Worm (Caenorhabditis elegans) whole organism, young adult: ENCODE data around the gene Y32G9A.5.

Source experiments
- B0019.2 ChIP-seq: fragments of 200-800 bp; sonication (Bioruptor generic); conservative IDR thresholded peaks from 2 replicates; pipeline ENCODE4 v1.3.6; 2022; ENCODE audit warnings: missing genetic modification reagents, missing genetic modification characterization, missing compliant biosample characterization
- C06A6.2 ChIP-seq: fragments of 200-800 bp; sonication (Bioruptor generic); conservative IDR thresholded peaks from 2 replicates; pipeline ENCODE4 v1.3.6; 2022; ENCODE audit warnings: missing genetic modification characterization, missing compliant biosample characterization
- F37B4.10 ChIP-seq: fragments of 200-800 bp; sonication (Bioruptor generic); IDR thresholded peaks from 2 replicates; pipeline ENCODE4 v1.3.6; 2022; ENCODE audit warnings: missing genetic modification characterization, missing compliant biosample characterization
- K12H6.12 ChIP-seq: fragments of 200-800 bp; sonication (Bioruptor generic); optimal IDR thresholded peaks from 2 replicates; lab custom pipeline; 2018; ENCODE audit warnings: mild to moderate bottlenecking, missing genetic modification characterization, missing compliant biosample characterization
- T07F8.4 ChIP-seq: sonication (generic microtip); optimal IDR thresholded peaks from 2 replicates; lab custom pipeline; 2016; ENCODE audit warnings: mild to moderate bottlenecking, missing genetic modification characterization, moderate library complexity, missing compliant biosample characterization
- T26A5.8 ChIP-seq: sonication (generic microtip); optimal IDR thresholded peaks from 2 replicates; lab custom pipeline; 2016; ENCODE audit warnings: missing genetic modification characterization, missing compliant biosample characterization
- Y53F4B.3 ChIP-seq: fragments of 200-800 bp; sonication (Bioruptor generic); IDR thresholded peaks from 2 replicates; pipeline ENCODE4 v1.3.6; 2022; ENCODE audit warnings: missing genetic modification reagents, missing genetic modification characterization, missing compliant biosample characterization
- Y53G8AR.9 ChIP-seq: fragments of 200-800 bp; sonication (Bioruptor generic); conservative IDR thresholded peaks from 2 replicates; pipeline ENCODE4 v1.3.6; 2022; ENCODE audit warnings: missing genetic modification reagents, missing genetic modification characterization, missing compliant biosample characterization
- Y67H2A.10 ChIP-seq: fragments of 200-800 bp; sonication (Bioruptor generic); conservative IDR thresholded peaks from 2 replicates; pipeline ENCODE4 v1.3.6; 2022; ENCODE audit warnings: missing genetic modification reagents, missing genetic modification characterization, missing compliant biosample characterization
- athp-1 ChIP-seq: sonication (generic microtip); optimal IDR thresholded peaks from 2 replicates; lab custom pipeline; 2017; ENCODE audit warnings: mild to moderate bottlenecking, missing genetic modification characterization, missing compliant biosample characterization
- attf-5 ChIP-seq: fragments of 200-800 bp; sonication (Bioruptor generic); optimal IDR thresholded peaks from 2 replicates; lab custom pipeline; 2018; ENCODE audit warnings: mild to moderate bottlenecking, missing genetic modification characterization, missing compliant biosample characterization
- ccch-3 ChIP-seq: fragments of 200-800 bp; sonication (Bioruptor generic); optimal IDR thresholded peaks from 2 replicates; lab custom pipeline; 2018; ENCODE audit warnings: mild to moderate bottlenecking, missing genetic modification characterization, missing compliant biosample characterization
- cebp-2 ChIP-seq: fragments of 200-800 bp; sonication (Bioruptor generic); IDR thresholded peaks from 2 replicates; pipeline ENCODE4 v1.3.6; 2022; ENCODE audit warnings: missing genetic modification characterization, missing compliant biosample characterization
- ceh-27 ChIP-seq: fragments of 200-800 bp; sonication (Bioruptor generic); optimal IDR thresholded peaks from 2 replicates; lab custom pipeline; 2018; ENCODE audit warnings: mild to moderate bottlenecking, missing genetic modification characterization, moderate library complexity, missing compliant biosample characterization
- ceh-79 ChIP-seq: sonication (generic microtip); optimal IDR thresholded peaks from 2 replicates; lab custom pipeline; 2017; ENCODE audit warnings: mild to moderate bottlenecking, missing genetic modification characterization, missing compliant biosample characterization
- egrh-3 ChIP-seq: fragments of 200-800 bp; sonication (Bioruptor generic); IDR thresholded peaks from 2 replicates; pipeline ENCODE4 v1.3.6; 2022; ENCODE audit warnings: missing genetic modification reagents, missing genetic modification characterization, missing compliant biosample characterization
- ekl-4 ChIP-seq: fragments of 200-800 bp; sonication (Bioruptor generic); IDR thresholded peaks from 2 replicates; pipeline ENCODE4 v1.3.6; 2022; ENCODE audit warnings: missing genetic modification reagents, missing genetic modification characterization, missing compliant biosample characterization
- gei-17 ChIP-seq: fragments of 200-800 bp; sonication (Bioruptor generic); optimal IDR thresholded peaks from 2 replicates; lab custom pipeline; 2018; ENCODE audit warnings: mild to moderate bottlenecking, missing genetic modification characterization, missing compliant biosample characterization
- him-1 ChIP-seq: sonication (generic microtip); optimal IDR thresholded peaks from 2 replicates; lab custom pipeline; 2016; ENCODE audit warnings: missing genotype, missing genetic modification reagents, missing genetic modification characterization, missing compliant biosample characterization
- hmg-1.2 ChIP-seq: fragments of 200-800 bp; sonication (Bioruptor generic); IDR thresholded peaks from 2 replicates; pipeline ENCODE4 v1.3.6; 2022; ENCODE audit warnings: missing genetic modification reagents, missing genetic modification characterization, missing compliant biosample characterization
- lag-1 ChIP-seq: fragments of 200-800 bp; sonication (Bioruptor generic); IDR thresholded peaks from 2 replicates; pipeline ENCODE4 v1.3.6; 2022; ENCODE audit warnings: missing genetic modification reagents, missing genetic modification characterization, missing compliant biosample characterization
- lin-35 ChIP-seq, 3 experiments: fragments of 150-350 bp in 2 of 3; sonication (generic microtip) in 1 of 3; optimal IDR thresholded peaks; 2 replicates each; lab custom pipeline; 2014 to 2018; ENCODE audit warnings: missing biosample characterization in 3 of 3, missing genetic modification characterization in 3 of 3, missing genetic modification reagents in 3 of 3
- lsl-1 ChIP-seq: fragments of 200-800 bp; sonication (Bioruptor generic); optimal IDR thresholded peaks from 2 replicates; lab custom pipeline; 2018; ENCODE audit warnings: mild to moderate bottlenecking, missing genetic modification characterization, moderate library complexity, missing compliant biosample characterization
- lsy-27 ChIP-seq: sonication (generic microtip); optimal IDR thresholded peaks from 2 replicates; lab custom pipeline; 2017; ENCODE audit warnings: missing genetic modification characterization, mild to moderate bottlenecking, missing compliant biosample characterization, antibody characterized with exemption, missing genotype, borderline replicate concordance; ENCODE audit not compliant: insufficient read depth
- madf-3 ChIP-seq: fragments of 200-800 bp; sonication (Bioruptor generic); IDR thresholded peaks from 2 replicates; pipeline ENCODE4 v1.3.6; 2022; ENCODE audit warnings: missing genetic modification reagents, missing genetic modification characterization, missing compliant biosample characterization
- mel-28 ChIP-seq: sonication (generic microtip); optimal IDR thresholded peaks from 2 replicates; lab custom pipeline; 2016; ENCODE audit warnings: borderline replicate concordance, mild to moderate bottlenecking, missing genetic modification characterization, missing compliant biosample characterization
- nfyb-1 ChIP-seq: fragments of 200-800 bp; sonication (Bioruptor generic); IDR thresholded peaks from 2 replicates; pipeline ENCODE4 v1.3.6; 2022; ENCODE audit warnings: missing genetic modification reagents, missing genetic modification characterization, missing compliant biosample characterization
- nhr-120 ChIP-seq: fragments of 200-800 bp; sonication (Bioruptor generic); IDR thresholded peaks from 2 replicates; pipeline ENCODE4 v1.3.6; 2022; ENCODE audit warnings: missing genetic modification characterization, missing compliant biosample characterization
- nhr-27 ChIP-seq: fragments of 200-800 bp; sonication (Bioruptor generic); optimal IDR thresholded peaks from 2 replicates; lab custom pipeline; 2018; ENCODE audit warnings: mild to moderate bottlenecking, missing genetic modification characterization, moderate library complexity, missing compliant biosample characterization
- nhr-80 ChIP-seq: sonication (generic microtip); optimal IDR thresholded peaks from 2 replicates; lab custom pipeline; 2016; ENCODE audit warnings: missing genetic modification characterization, missing compliant biosample characterization
- pbrm-1 ChIP-seq: fragments of 200-800 bp; sonication (Bioruptor generic); IDR thresholded peaks from 2 replicates; pipeline ENCODE4 v1.3.6; 2022; ENCODE audit warnings: missing genetic modification reagents, missing genetic modification characterization, missing compliant biosample characterization
- rcor-1 ChIP-seq: fragments of 200-800 bp; sonication (Bioruptor generic); IDR thresholded peaks from 2 replicates; pipeline ENCODE4 v1.3.6; 2022; ENCODE audit warnings: missing genetic modification reagents, missing genetic modification characterization, missing compliant biosample characterization
- sdz-38 ChIP-seq: sonication (generic microtip); optimal IDR thresholded peaks from 2 replicates; lab custom pipeline; 2016; ENCODE audit warnings: missing genotype, missing genetic modification characterization, missing compliant biosample characterization
- unc-62 ChIP-seq: fragments of 150-350 bp; optimal IDR thresholded peaks from 2 replicates; lab custom pipeline; 2014; ENCODE audit warnings: missing biosample characterization, missing genetic modification reagents, missing genetic modification characterization
- ztf-6 ChIP-seq: fragments of 200-800 bp; sonication (Bioruptor generic); IDR thresholded peaks from 2 replicates; pipeline ENCODE4 v1.3.6; 2022; ENCODE audit warnings: missing genetic modification reagents, missing genetic modification characterization, missing compliant biosample characterization

Y32G9A.5 gene

DNA sequence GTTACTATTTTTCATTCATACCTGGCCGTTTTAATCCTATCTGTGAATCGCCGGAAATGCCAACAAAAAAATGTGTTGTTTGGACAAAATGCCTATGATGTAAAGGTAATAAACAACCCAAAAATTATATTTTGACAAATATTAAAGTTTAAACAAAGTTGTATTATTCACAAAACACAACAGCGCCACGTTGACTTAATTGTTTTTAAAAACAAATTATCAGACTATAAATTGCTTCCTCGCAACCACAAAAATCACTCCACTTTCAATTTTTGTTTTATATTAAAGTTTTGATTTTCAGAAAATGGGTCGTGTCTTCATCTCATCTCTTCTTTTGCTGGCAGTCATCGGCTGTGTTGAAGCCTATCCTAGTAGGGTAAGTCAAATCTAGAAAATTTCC lies at the start of gene Y32G9A.5:
Y32G9A.5 (plus strand) TSS at position 301 of the 400 bp plus-strand sequence.
- no peak for TF ChIP-seq ceh-27 (GFP tag; lab: Kevin White, UChicago)
- no peak for TF ChIP-seq madf-3 (GFP tag; lab: Robert Waterston, UW)
- no peak for TF ChIP-seq cebp-2 (GFP tag; lab: Robert Waterston, UW)
- TF ChIP-seq rcor-1 (GFP tag; lab: Robert Waterston, UW): no peak
- no peak for TF ChIP-seq nhr-27
- TF ChIP-seq hmg-1.2 (GFP tag; lab: Robert Waterston, UW): no peak
- TF ChIP-seq pbrm-1: no peak
- no peak for TF ChIP-seq C06A6.2
- TF ChIP-seq unc-62: no peak
- no peak for TF ChIP-seq T07F8.4
- no peak for TF ChIP-seq ceh-79 (tag; lab: Kevin White, UChicago)
- no peak for TF ChIP-seq lin-35 (GFP tag; optimal IDR thresholded peaks at IDR 0.05; lab: Kevin White, UChicago)
- no peak for TF ChIP-seq egrh-3 (GFP tag; lab: Robert Waterston, UW)
- TF ChIP-seq lag-1 (GFP tag; lab: Robert Waterston, UW): no peak

DNA sequence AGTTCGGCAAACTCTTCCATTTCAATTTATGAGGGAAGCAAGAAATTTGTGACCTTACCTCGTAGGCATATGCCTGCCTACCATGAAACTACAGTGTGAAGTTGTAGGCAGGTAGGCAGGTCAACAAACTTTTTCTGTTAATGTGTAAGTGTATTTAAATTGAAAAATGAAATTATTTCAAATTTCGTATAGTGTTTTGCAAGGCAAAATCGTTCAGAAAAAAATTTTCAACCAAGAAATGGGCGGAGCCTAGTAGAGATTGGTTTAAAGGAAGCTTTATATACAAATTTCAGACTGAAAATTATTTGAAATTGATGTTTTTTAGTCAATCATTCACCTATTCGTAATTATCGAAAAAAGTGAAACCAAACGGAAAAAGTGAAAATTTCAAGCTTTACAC lies 49.6 kb upstream of the Y32G9A.5 start:
- TF ChIP-seq Y67H2A.10 (GFP tag; lab: Robert Waterston, UW): no peak
- no peak for TF ChIP-seq him-1
- no peak for TF ChIP-seq K12H6.12
- no peak for TF ChIP-seq attf-5 (GFP tag; lab: Kevin White, UChicago)
- no peak for TF ChIP-seq mel-28
- TF ChIP-seq lsl-1 (GFP tag; lab: Kevin White, UChicago): no peak
- TF ChIP-seq gei-17 (GFP tag; lab: Kevin White, UChicago): no peak
- no peak for TF ChIP-seq F37B4.10 (GFP tag; lab: Robert Waterston, UW)

DNA sequence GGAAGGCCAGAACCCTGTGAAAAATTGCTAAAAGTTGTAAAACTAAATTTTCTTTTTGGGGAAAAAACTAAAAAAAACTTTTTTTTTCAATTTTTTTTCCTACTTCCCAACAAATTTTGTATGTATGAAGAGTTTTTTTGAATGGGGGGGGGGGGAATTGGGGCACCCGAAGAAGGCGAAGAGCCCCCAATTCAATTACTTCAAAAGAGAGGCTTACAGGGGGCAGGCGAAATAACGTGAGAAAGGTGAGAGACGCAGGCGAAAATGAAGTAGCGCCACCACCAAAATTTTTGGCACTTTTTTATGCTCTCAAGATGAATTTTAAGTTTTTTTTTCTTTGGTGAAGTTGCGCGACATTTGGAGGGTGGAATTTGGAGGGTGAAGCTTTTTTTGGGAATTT lies 44.5 kb upstream of the Y32G9A.5 start:
- no peak for TF ChIP-seq nfyb-1 (GFP tag; lab: Robert Waterston, UW)
- peak; percentile 6 for TF ChIP-seq athp-1 (tag; lab: Kevin White, UChicago)

DNA sequence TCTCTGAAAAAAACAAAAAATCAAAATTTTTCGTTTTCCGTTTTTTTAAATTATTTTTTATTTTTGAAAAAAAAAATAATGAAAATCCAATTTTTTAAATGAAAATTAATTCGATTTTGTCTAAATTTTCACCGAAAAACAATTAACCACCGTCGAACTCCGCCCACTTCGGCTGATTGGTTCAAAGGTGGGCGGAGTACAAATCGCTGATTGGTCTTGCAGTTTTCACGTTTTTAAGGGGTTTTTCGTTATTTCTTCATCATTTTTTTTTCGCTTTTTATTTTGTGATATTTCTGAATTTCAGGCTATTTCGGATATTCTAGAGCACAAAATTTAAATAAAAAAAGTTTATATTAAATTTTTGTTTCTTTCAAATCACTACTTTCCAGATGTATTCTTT lies 42.5 kb upstream of the Y32G9A.5 start:
- TF ChIP-seq nhr-80 (tag; lab: Kevin White, UChicago): no peak
- no peak for TF ChIP-seq ekl-4 (GFP tag; lab: Robert Waterston, UW)
- no peak for TF ChIP-seq lsy-27 (tag; lab: Kevin White, UChicago)
- no peak for TF ChIP-seq Y53G8AR.9 (GFP tag; lab: Robert Waterston, UW)

DNA sequence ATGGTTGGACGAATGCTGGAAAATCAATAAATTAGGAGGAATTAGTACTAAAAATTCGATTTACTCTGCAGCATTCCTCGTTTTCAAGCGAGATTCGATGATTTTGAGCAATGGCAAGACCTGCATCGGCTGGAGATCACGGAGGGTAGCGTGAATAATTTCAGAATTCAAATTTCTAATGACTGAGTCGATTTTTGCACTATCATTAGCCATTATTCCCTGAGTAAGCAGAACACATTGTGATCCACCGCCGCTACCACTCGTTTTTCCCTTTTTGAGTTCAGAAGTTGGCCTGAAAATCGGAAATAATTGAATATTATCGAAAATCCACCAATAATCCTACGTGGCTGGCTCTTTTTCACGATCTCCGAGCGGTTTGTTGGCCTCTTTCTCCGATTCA lies 39.4 kb upstream of the Y32G9A.5 start:
- TF ChIP-seq egrh-3 (GFP tag; lab: Robert Waterston, UW) (no peak), nhr-80 (tag; lab: Kevin White, UChicago) (no peak), nhr-120 (no peak), ztf-6 (GFP tag; lab: Robert Waterston, UW) (no peak), B0019.2 (GFP tag; lab: Robert Waterston, UW) (no peak), T07F8.4 (no peak), Y53G8AR.9 (GFP tag; lab: Robert Waterston, UW) (no peak), T26A5.8 (tag; lab: Kevin White, UChicago) (no peak), ccch-3 (GFP tag; lab: Kevin White, UChicago) (no peak), Y53F4B.3 (GFP tag; lab: Robert Waterston, UW) (no peak), sdz-38 (tag; lab: Kevin White, UChicago) (no peak), cebp-2 (GFP tag; lab: Robert Waterston, UW) (no peak)
